Worm (Caenorhabditis elegans) whole organism, L4/young adult: ENCODE data around the gene nhr-138.

Experiments
- dao-5 ChIP-seq: sonication (generic microtip); optimal IDR thresholded peaks from 2 replicates; lab custom pipeline; 2016; ENCODE audit warnings: missing genotype, missing genetic modification characterization, moderate library complexity, missing compliant biosample characterization
- him-1 ChIP-seq: sonication (generic microtip); optimal IDR thresholded peaks from 2 replicates; lab custom pipeline; 2016; ENCODE audit warnings: missing genotype, missing genetic modification reagents, missing genetic modification characterization, missing compliant biosample characterization

DNA sequence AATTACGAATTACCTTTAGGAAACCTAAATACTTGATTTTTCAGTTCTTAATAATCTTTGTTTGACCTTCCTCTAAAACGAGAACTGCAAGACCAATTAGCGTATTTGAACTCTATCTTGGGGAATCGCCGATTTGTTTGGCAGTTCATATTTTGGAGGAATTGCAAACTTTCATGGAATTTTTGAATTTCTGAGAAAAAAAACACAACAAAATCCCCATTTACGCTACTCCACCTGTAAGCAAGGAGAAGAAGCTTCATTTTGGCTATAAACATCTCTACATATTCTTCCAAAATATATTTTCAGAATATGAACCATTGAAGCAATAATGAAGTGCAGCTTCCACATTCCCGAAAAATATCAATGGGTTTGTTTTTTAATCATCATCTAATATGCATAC lies 32.2 kb upstream of the nhr-138 start, which contains the start of gene twk-9:
- TF ChIP-seq dao-5 (tag; lab: Kevin White, UChicago): no peak
- no peak for TF ChIP-seq him-1 (tag; lab: Kevin White, UChicago)
